Fruit fly (Drosophila melanogaster) whole organism, embryonic: ENCODE data around the gene CG5172.
A peak's percentile ranks its signal among the peaks of the same experiment; 100 is the strongest.

ENCODE experiments used
- Atf-2 ChIP-seq: fragments of 200-800 bp; sonication (Bioruptor generic); optimal IDR thresholded peaks from 2 replicates; lab custom pipeline; 2016; ENCODE audit warnings: missing biosample characterization, missing genetic modification characterization
- CG10267 ChIP-seq: fragments of 200-800 bp; sonication (Bioruptor generic); optimal IDR thresholded peaks from 2 replicates; lab custom pipeline; 2018; ENCODE audit warnings: missing biosample characterization, mild to moderate bottlenecking, missing genetic modification characterization, moderate library complexity
- CG10366 ChIP-seq: fragments of 200-800 bp; sonication (Bioruptor generic); IDR thresholded peaks from 2 replicates; pipeline ENCODE4 v1.3.6; 2022; ENCODE audit warnings: missing biosample characterization, missing genetic modification characterization
- CG11504 ChIP-seq: fragments of 200-800 bp; sonication (Bioruptor generic); optimal IDR thresholded peaks from 3 replicates; lab custom pipeline; 2019; ENCODE audit warnings: missing biosample characterization, mild to moderate bottlenecking, missing genetic modification characterization, moderate library complexity
- CG12155 ChIP-seq: fragments of 200-800 bp; sonication (Bioruptor generic); optimal IDR thresholded peaks from 3 replicates; lab custom pipeline; 2016; ENCODE audit warnings: missing biosample characterization, missing genetic modification characterization
- CG1233 ChIP-seq: fragments of 200-800 bp; sonication (Bioruptor generic); optimal IDR thresholded peaks from 4 replicates; lab custom pipeline; 2018; ENCODE audit warnings: missing biosample characterization, mild to moderate bottlenecking, missing genetic modification characterization
- CG12659 ChIP-seq: fragments of 200-800 bp; sonication (Bioruptor generic); optimal IDR thresholded peaks from 3 replicates; lab custom pipeline; 2017; ENCODE audit warnings: mild to moderate bottlenecking, missing biosample characterization, missing genetic modification reagents, missing genetic modification characterization
- CG13287 ChIP-seq: fragments of 200-800 bp; sonication (Bioruptor generic); IDR thresholded peaks from 2 replicates; pipeline ENCODE4 v1.3.6; 2022; ENCODE audit warnings: missing biosample characterization, missing genetic modification characterization; ENCODE audit not compliant: partially characterized antibody
- CG14441 ChIP-seq: fragments of 200-800 bp; sonication (Bioruptor generic); IDR thresholded peaks from 2 replicates; pipeline ENCODE4 v1.3.6; 2022; ENCODE audit warnings: missing biosample characterization, missing genetic modification characterization
- CG15269 ChIP-seq: fragments of 200-800 bp; sonication (Bioruptor generic); optimal IDR thresholded peaks from 2 replicates; lab custom pipeline; 2018; ENCODE audit warnings: missing biosample characterization, mild to moderate bottlenecking, missing genetic modification characterization, moderate library complexity
- CG15479 ChIP-seq: fragments of 200-800 bp; sonication (Bioruptor generic); optimal IDR thresholded peaks from 3 replicates; lab custom pipeline; 2019; ENCODE audit warnings: missing biosample characterization, mild to moderate bottlenecking, missing genetic modification characterization, moderate library complexity
- CG16813 ChIP-seq: fragments of 200-800 bp; sonication (Bioruptor generic); IDR thresholded peaks from 3 replicates; pipeline ENCODE4 v1.3.6; 2022; ENCODE audit warnings: missing biosample characterization, missing genetic modification characterization; ENCODE audit not compliant: partially characterized antibody
- CG17361 ChIP-seq: fragments of 200-800 bp; sonication (Bioruptor generic); IDR thresholded peaks from 3 replicates; pipeline ENCODE4 v1.3.6; 2022; ENCODE audit warnings: missing biosample characterization, missing genetic modification characterization
- CG17568 ChIP-seq: fragments of 200-800 bp; sonication (Bioruptor generic); optimal IDR thresholded peaks from 2 replicates; lab custom pipeline; 2018; ENCODE audit warnings: missing biosample characterization, mild to moderate bottlenecking, missing genetic modification characterization, moderate library complexity
- CG2678 ChIP-seq: fragments of 200-800 bp; sonication (Bioruptor generic); optimal IDR thresholded peaks from 3 replicates; lab custom pipeline; 2019; ENCODE audit warnings: missing biosample characterization, mild to moderate bottlenecking, missing genetic modification characterization, moderate library complexity
- CG30020 ChIP-seq: fragments of 200-800 bp; optimal IDR thresholded peaks from 2 replicates; lab custom pipeline; 2019; ENCODE audit warnings: missing biosample characterization, mild to moderate bottlenecking, missing genetic modification characterization, moderate library complexity
- CG33213 ChIP-seq: fragments of 200-800 bp; sonication (Bioruptor generic); optimal IDR thresholded peaks from 3 replicates; lab custom pipeline; 2016; ENCODE audit warnings: missing biosample characterization, missing genetic modification characterization
- CG3726 ChIP-seq: fragments of 200-800 bp; sonication (Bioruptor generic); IDR thresholded peaks from 3 replicates; pipeline ENCODE4, ENCODE4 v1.3.6; 2022; ENCODE audit warnings: missing biosample characterization, missing genetic modification characterization
- CG4424 ChIP-seq: fragments of 200-800 bp; sonication (Bioruptor generic); optimal IDR thresholded peaks from 3 replicates; lab custom pipeline; 2016; ENCODE audit warnings: missing biosample characterization, missing genetic modification characterization
- CG5180 ChIP-seq: fragments of 200-800 bp; sonication (Bioruptor generic); optimal IDR thresholded peaks from 3 replicates; lab custom pipeline; 2017; ENCODE audit warnings: missing biosample characterization, missing genetic modification characterization, mild to moderate bottlenecking, moderate library complexity, missing genetic modification reagents
- CG6683 ChIP-seq: fragments of 200-800 bp; sonication (Bioruptor generic); optimal IDR thresholded peaks from 2 replicates; lab custom pipeline; 2017; ENCODE audit warnings: missing biosample characterization, mild to moderate bottlenecking, missing genetic modification characterization, missing genetic modification reagents
- CG6791 ChIP-seq: fragments of 200-800 bp; sonication (Bioruptor generic); IDR thresholded peaks from 3 replicates; pipeline ENCODE4 v1.3.6; 2022; ENCODE audit warnings: missing biosample characterization, missing genetic modification characterization; ENCODE audit not compliant: partially characterized antibody
- CG9817 ChIP-seq: fragments of 200-800 bp; sonication (Bioruptor generic); optimal IDR thresholded peaks from 2 replicates; lab custom pipeline; 2018; ENCODE audit warnings: missing biosample characterization, mild to moderate bottlenecking, missing genetic modification characterization, moderate library complexity
- Camta ChIP-seq: fragments of 200-800 bp; sonication (Bioruptor generic); optimal IDR thresholded peaks from 2 replicates; lab custom pipeline; 2016; ENCODE audit warnings: missing biosample characterization, missing genetic modification characterization
- D19B ChIP-seq: fragments of 200-800 bp; sonication (Bioruptor generic); optimal IDR thresholded peaks from 2 replicates; lab custom pipeline; 2017; ENCODE audit warnings: missing biosample characterization, mild to moderate bottlenecking, missing genetic modification characterization
- ERR ChIP-seq: fragments of 200-800 bp; sonication (Bioruptor generic); optimal IDR thresholded peaks from 2 replicates; lab custom pipeline; 2016; ENCODE audit warnings: missing biosample characterization, missing genetic modification characterization
- GATAe ChIP-seq: fragments of 200-800 bp; sonication (Bioruptor generic); conservative IDR thresholded peaks from 2 replicates; pipeline ENCODE4 v1.3.6; 2022; ENCODE audit warnings: missing biosample characterization, missing genetic modification characterization
- HmgZ ChIP-seq: fragments of 200-800 bp; sonication (Bioruptor generic); optimal IDR thresholded peaks from 2 replicates; lab custom pipeline; 2018; ENCODE audit warnings: missing biosample characterization, mild to moderate bottlenecking, missing genetic modification characterization
- Max ChIP-seq: fragments of 200-800 bp; sonication (Bioruptor generic); optimal IDR thresholded peaks from 2 replicates; lab custom pipeline; 2016; ENCODE audit warnings: missing biosample characterization, mild to moderate bottlenecking, missing genetic modification characterization
- NfI ChIP-seq: fragments of 200-800 bp; sonication (Bioruptor generic); optimal IDR thresholded peaks from 3 replicates; lab custom pipeline; 2018; ENCODE audit warnings: missing biosample characterization, mild to moderate bottlenecking, missing genetic modification characterization, moderate library complexity
- Poxn ChIP-seq: fragments of 200-800 bp; sonication (Bioruptor generic); IDR thresholded peaks from 2 replicates; pipeline ENCODE4 v1.3.6; 2022; ENCODE audit warnings: missing biosample characterization, missing genetic modification characterization
- Ptx1 ChIP-seq: fragments of 200-800 bp; sonication (Bioruptor generic); IDR thresholded peaks from 2 replicates; pipeline ENCODE4 v1.3.6; 2022; ENCODE audit warnings: missing biosample characterization, missing genetic modification characterization
- Rfx ChIP-seq: fragments of 200-800 bp; sonication (Bioruptor generic); IDR thresholded peaks from 2 replicates; pipeline ENCODE4 v1.3.6; 2022; ENCODE audit warnings: missing biosample characterization, missing genetic modification characterization
- Usf ChIP-seq: fragments of 200-800 bp; sonication (Bioruptor generic); optimal IDR thresholded peaks from 2 replicates; lab custom pipeline; 2017; ENCODE audit warnings: missing genotype, missing biosample characterization, missing genetic modification characterization
- al ChIP-seq: fragments of 200-800 bp; sonication (Bioruptor generic); IDR thresholded peaks from 2 replicates; pipeline ENCODE4 v1.3.6; 2022; ENCODE audit warnings: missing biosample characterization, missing genetic modification characterization
- cg ChIP-seq: fragments of 200-800 bp; sonication (Bioruptor generic); optimal IDR thresholded peaks from 3 replicates; lab custom pipeline; 2019; ENCODE audit warnings: missing biosample characterization, mild to moderate bottlenecking, missing genetic modification characterization, moderate library complexity
- dm ChIP-seq: fragments of 200-800 bp; sonication (Bioruptor generic); optimal IDR thresholded peaks from 3 replicates; lab custom pipeline; 2016; ENCODE audit warnings: missing biosample characterization, missing genetic modification characterization
- dmrt99B ChIP-seq: fragments of 200-800 bp; sonication (Bioruptor generic); optimal IDR thresholded peaks from 2 replicates; lab custom pipeline; 2018; ENCODE audit warnings: missing biosample characterization, mild to moderate bottlenecking, missing genetic modification characterization, moderate library complexity
- dysf ChIP-seq: fragments of 200-800 bp; sonication (Bioruptor generic); IDR thresholded peaks from 3 replicates; pipeline ENCODE4 v1.3.6; 2022; ENCODE audit warnings: missing biosample characterization, missing genetic modification characterization
- esg ChIP-seq: fragments of 200-800 bp; sonication (Bioruptor generic); conservative IDR thresholded peaks from 2 replicates; pipeline ENCODE4 v1.3.6; 2022; ENCODE audit warnings: missing biosample characterization, missing genetic modification characterization
- fd3F ChIP-seq: fragments of 200-800 bp; sonication (Bioruptor generic); optimal IDR thresholded peaks from 2 replicates; lab custom pipeline; 2018; ENCODE audit warnings: missing biosample characterization, mild to moderate bottlenecking, missing genetic modification characterization, moderate library complexity
- grau ChIP-seq: fragments of 200-800 bp; optimal IDR thresholded peaks from 3 replicates; lab custom pipeline; 2019; ENCODE audit warnings: missing biosample characterization, mild to moderate bottlenecking, missing genetic modification characterization, moderate library complexity
- gt ChIP-seq: fragments of 200-800 bp; sonication (Bioruptor generic); IDR thresholded peaks from 2 replicates; pipeline ENCODE4 v1.3.6; 2022; ENCODE audit warnings: missing biosample characterization, missing genetic modification characterization
- ind ChIP-seq: fragments of 200-800 bp; sonication (Bioruptor generic); optimal IDR thresholded peaks from 3 replicates; lab custom pipeline; 2016; ENCODE audit warnings: missing biosample characterization, missing genetic modification characterization
- jigr1 ChIP-seq: fragments of 200-800 bp; sonication (Bioruptor generic); IDR thresholded peaks from 3 replicates; pipeline ENCODE4 v1.3.6; 2022; ENCODE audit warnings: missing biosample characterization, missing genetic modification characterization
- lab ChIP-seq: fragments of 200-800 bp; sonication (Bioruptor generic); optimal IDR thresholded peaks from 3 replicates; lab custom pipeline; 2017; ENCODE audit warnings: missing biosample characterization, missing genetic modification characterization, mild to moderate bottlenecking, moderate library complexity, missing genetic modification reagents
- nerfin-1 ChIP-seq: fragments of 200-800 bp; sonication (Bioruptor generic); optimal IDR thresholded peaks from 3 replicates; lab custom pipeline; 2019; ENCODE audit warnings: missing biosample characterization, mild to moderate bottlenecking, missing genetic modification characterization, moderate library complexity
- stc ChIP-seq: fragments of 200-800 bp; sonication (Bioruptor generic); IDR thresholded peaks from 2 replicates; pipeline ENCODE4 v1.3.6; 2022; ENCODE audit warnings: missing biosample characterization, missing genetic modification characterization
- tx ChIP-seq: fragments of 200-800 bp; sonication (Bioruptor generic); optimal IDR thresholded peaks from 2 replicates; lab custom pipeline; 2016; ENCODE audit warnings: missing biosample characterization, missing genetic modification characterization
- z ChIP-seq: fragments of 200-800 bp; sonication (Bioruptor generic); IDR thresholded peaks from 3 replicates; pipeline ENCODE4 v1.3.6; 2022; ENCODE audit warnings: missing biosample characterization, missing genetic modification characterization
- zfh2 ChIP-seq: fragments of 200-800 bp; sonication (Bioruptor generic); optimal IDR thresholded peaks from 2 replicates; lab custom pipeline; 2016; ENCODE audit warnings: missing biosample characterization, missing genetic modification characterization

The CG5172 gene

dm6 chrX:17226681-17227019 is 5.4 kb downstream of the CG5172 start, which contains the start of gene CG10598 (continued):
- TF ChIP-seq CG10366 (GFP tag; lab: Robert Waterston, UW): no peak
- no peak for TF ChIP-seq gt (GFP tag; lab: Robert Waterston, UW)
- 0 out of 2 replicates have a peak, but pooled peaks have one; percentile 25 for TF ChIP-seq al (GFP tag; lab: Robert Waterston, UW)
- TF ChIP-seq ERR: no peak
- TF ChIP-seq CG16813 (GFP tag; lab: Robert Waterston, UW): no peak
- TF ChIP-seq CG17361 (GFP tag; lab: Robert Waterston, UW): 0 out of 3 replicates have a peak, but pooled peaks have one; percentile 12
- TF ChIP-seq D19B: peak; percentile 1
- peak; percentile 50 for TF ChIP-seq Rfx (GFP tag; lab: Robert Waterston, UW)
- peak; percentile 10 for TF ChIP-seq Usf (GFP tag; lab: Kevin White, UChicago)
- peak; percentile 35 for TF ChIP-seq CG2678 (tag; lab: Kevin White, UChicago)
- no peak for TF ChIP-seq z (GFP tag; lab: Robert Waterston, UW)
- no peak for TF ChIP-seq CG1233 (GFP tag; lab: Kevin White, UChicago)
- no peak for TF ChIP-seq CG15479
- peak; percentile 18 for TF ChIP-seq ind (GFP tag; lab: Kevin White, UChicago)
- TF ChIP-seq dmrt99B (tag; lab: Kevin White, UChicago): no peak
- TF ChIP-seq stc: no peak
- peak; percentile 11 for TF ChIP-seq CG12659 (GFP tag; lab: Kevin White, UChicago)
- TF ChIP-seq Camta (GFP tag; lab: Kevin White, UChicago): no peak
- no peak for TF ChIP-seq Poxn (GFP tag; lab: Robert Waterston, UW)
- no peak for TF ChIP-seq CG30020 (tag; lab: Kevin White, UChicago)
- peak; percentile 2 for TF ChIP-seq lab (GFP tag; lab: Kevin White, UChicago)
- no peak for TF ChIP-seq HmgZ
- TF ChIP-seq fd3F (GFP tag; lab: Kevin White, UChicago): no peak
- no peak for TF ChIP-seq CG4424
- TF ChIP-seq CG14441 (GFP tag; lab: Robert Waterston, UW): no peak
- TF ChIP-seq dysf (GFP tag; lab: Robert Waterston, UW): peak; percentile 54; the same call in 2 of the 3 replicates
- TF ChIP-seq CG9817 (tag; lab: Kevin White, UChicago): no peak
- no peak for TF ChIP-seq GATAe
- TF ChIP-seq Ptx1 (GFP tag; lab: Robert Waterston, UW): peak; percentile 29; the same call in 1 of the 2 replicates
- no peak for TF ChIP-seq CG6791 (GFP tag; lab: Robert Waterston, UW)
- no peak for TF ChIP-seq CG10267 (tag; lab: Kevin White, UChicago)
- no peak for TF ChIP-seq CG3726
- no peak for TF ChIP-seq Atf-2
- TF ChIP-seq CG11504 (tag; lab: Kevin White, UChicago): peak; percentile 8
- TF ChIP-seq NfI: no peak
- peak; percentile 52 for TF ChIP-seq CG15269 (tag; lab: Kevin White, UChicago)
- no peak for TF ChIP-seq dm (GFP tag; lab: Kevin White, UChicago)
- TF ChIP-seq Max: no peak
- no peak for TF ChIP-seq jigr1 (GFP tag; lab: Robert Waterston, UW)
- no peak for TF ChIP-seq CG17568 (GFP tag; lab: Kevin White, UChicago)
- TF ChIP-seq esg (GFP tag; lab: Robert Waterston, UW): no peak
- TF ChIP-seq tx (GFP tag; lab: Kevin White, UChicago): no peak
- TF ChIP-seq CG6683 (GFP tag; lab: Kevin White, UChicago): no peak
- no peak for TF ChIP-seq CG5180 (GFP tag; lab: Kevin White, UChicago)
- no peak for TF ChIP-seq CG12155 (GFP tag; lab: Kevin White, UChicago)
- TF ChIP-seq zfh2 (GFP tag; lab: Kevin White, UChicago): no peak
- TF ChIP-seq nerfin-1: no peak
- TF ChIP-seq CG33213 (GFP tag; lab: Kevin White, UChicago): no peak
- no peak for TF ChIP-seq cg (GFP tag; lab: Kevin White, UChicago)
- peak; percentile 47 for TF ChIP-seq grau (tag; lab: Kevin White, UChicago)
- no peak for TF ChIP-seq CG13287
